Fruit fly (Drosophila melanogaster): ENCODE measurements around the gene CG6765.

DNA sequence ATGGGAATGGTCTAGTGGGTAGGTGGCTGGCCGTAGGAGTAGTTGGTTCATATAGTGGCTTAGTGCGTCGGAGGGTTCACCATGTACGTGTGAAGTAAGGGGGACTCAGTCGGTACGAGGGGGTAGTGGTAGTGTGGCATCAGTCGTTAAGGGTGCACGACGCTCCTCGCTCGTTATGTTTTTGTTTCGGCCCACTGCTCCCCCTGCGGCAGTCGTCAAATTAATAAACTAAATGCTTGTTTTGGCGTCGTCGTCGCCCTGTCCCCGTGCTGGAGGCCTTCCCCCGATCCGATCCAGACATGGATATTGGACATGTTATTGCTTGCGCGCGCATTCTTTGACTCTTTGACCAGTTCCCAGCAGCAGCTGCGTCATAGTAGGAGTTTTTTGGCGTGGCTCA, 691 bp downstream of the CG6765 start:
- TF ChIP-seq pan (optimal IDR thresholded peaks at IDR 0.05), result no peak
- TF ChIP-seq usp (GFP tag; optimal IDR thresholded peaks at IDR 0.05), result no peak
- no peak for TF ChIP-seq psq (optimal IDR thresholded peaks at IDR 0.05)
